Worm (Caenorhabditis elegans) whole organism, L1 larva: ENCODE data around the gene cal-2.

ENCODE experiments used
- C16A3.4 ChIP-seq: fragments of 150-350 bp; optimal IDR thresholded peaks from 2 replicates; lab custom pipeline; 2014; ENCODE audit warnings: missing biosample characterization, missing genetic modification characterization
- F16B12.6 ChIP-seq: fragments of 150-350 bp; optimal IDR thresholded peaks from 2 replicates; lab custom pipeline; 2014; ENCODE audit warnings: missing biosample characterization, missing genetic modification characterization
- Y116A8C.19 ChIP-seq: sonication (generic microtip); optimal IDR thresholded peaks from 2 replicates; lab custom pipeline; 2016; ENCODE audit warnings: missing compliant biosample characterization, missing genetic modification characterization, borderline replicate concordance
- aly-2 ChIP-seq: fragments of 150-350 bp; optimal IDR thresholded peaks from 2 replicates; lab custom pipeline; 2014; ENCODE audit warnings: missing biosample characterization, missing genetic modification characterization
- ama-1 ChIP-seq: fragments of 150-350 bp; optimal IDR thresholded peaks from 2 replicates; lab custom pipeline; 2014
- blmp-1 ChIP-seq: fragments of 150-350 bp; optimal IDR thresholded peaks from 2 replicates; lab custom pipeline; 2014; ENCODE audit warnings: missing biosample characterization, missing genetic modification characterization
- ces-1 ChIP-seq: fragments of 150-350 bp; optimal IDR thresholded peaks from 2 replicates; lab custom pipeline; 2014; ENCODE audit warnings: missing biosample characterization, missing genetic modification reagents, missing genetic modification characterization
- dpl-1 ChIP-seq, 3 experiments: fragments of 150-350 bp in 2 of 3; sonication (generic microtip) in 1 of 3; optimal IDR thresholded peaks; 2 replicates each; lab custom pipeline; 2014 to 2017; ENCODE audit warnings: missing biosample characterization in 3 of 3, missing genetic modification characterization in 3 of 3, missing genetic modification reagents in 3 of 3
- dsc-1 ChIP-seq: sonication (generic microtip); optimal IDR thresholded peaks from 2 replicates; lab custom pipeline; 2016; ENCODE audit warnings: mild to moderate bottlenecking, missing genetic modification characterization, missing compliant biosample characterization
- egl-13 ChIP-seq: sonication (generic microtip); optimal IDR thresholded peaks from 2 replicates; lab custom pipeline; 2016; ENCODE audit warnings: missing genotype, missing genetic modification reagents, missing genetic modification characterization, missing compliant biosample characterization
- fkh-10 ChIP-seq: sonication (generic microtip); optimal IDR thresholded peaks from 2 replicates; lab custom pipeline; 2017; ENCODE audit warnings: missing biosample characterization, missing genetic modification reagents, missing genetic modification characterization
- fkh-4 ChIP-seq: sonication (generic microtip); optimal IDR thresholded peaks from 2 replicates; lab custom pipeline; 2016; ENCODE audit warnings: missing compliant biosample characterization, missing genetic modification characterization, borderline replicate concordance
- fos-1 ChIP-seq: fragments of 150-350 bp; optimal IDR thresholded peaks from 2 replicates; lab custom pipeline; 2014; ENCODE audit warnings: missing biosample characterization, missing genetic modification characterization
- grh-1 ChIP-seq: fragments of 200-800 bp; sonication (Bioruptor generic); IDR thresholded peaks from 2 replicates; pipeline ENCODE4 v1.3.6; 2022; ENCODE audit warnings: missing genetic modification reagents, missing genetic modification characterization, missing compliant biosample characterization
- hpl-2 ChIP-seq: fragments of 150-350 bp; optimal IDR thresholded peaks from 2 replicates; lab custom pipeline; 2014; ENCODE audit warnings: missing biosample characterization, missing genetic modification reagents, missing genetic modification characterization
- jun-1 ChIP-seq: fragments of 150-350 bp; optimal IDR thresholded peaks from 2 replicates; lab custom pipeline; 2014; ENCODE audit warnings: missing biosample characterization, missing genetic modification reagents, missing genetic modification characterization
- lin-13 ChIP-seq: fragments of 150-350 bp; optimal IDR thresholded peaks from 2 replicates; lab custom pipeline; 2014; ENCODE audit warnings: missing biosample characterization, missing genetic modification reagents, missing genetic modification characterization
- lin-14 ChIP-seq: fragments of 200-800 bp; sonication (Bioruptor generic); optimal IDR thresholded peaks from 2 replicates; lab custom pipeline; 2018; ENCODE audit warnings: mild to moderate bottlenecking, missing genetic modification characterization, moderate library complexity, missing compliant biosample characterization
- lin-35 ChIP-seq, 2 experiments: fragments of 150-350 bp; optimal IDR thresholded peaks; 2 replicates each; lab custom pipeline; 2014; ENCODE audit warnings: missing biosample characterization in 2 of 2, missing genetic modification characterization in 2 of 2, missing genetic modification reagents in 2 of 2
- lsy-2 ChIP-seq, 2 experiments: fragments of 150-350 bp; optimal IDR thresholded peaks; 2 replicates each; lab custom pipeline; 2014; ENCODE audit warnings: missing biosample characterization in 2 of 2, missing genetic modification characterization in 2 of 2
- mab-9 ChIP-seq: fragments of 200-800 bp; sonication (Bioruptor generic); IDR thresholded peaks from 2 replicates; pipeline ENCODE4 v1.3.6; 2022; ENCODE audit warnings: missing genetic modification reagents, missing genetic modification characterization, missing compliant biosample characterization
- mdl-1 ChIP-seq, 2 experiments: fragments of 150-350 bp; optimal IDR thresholded peaks; 2 replicates each; lab custom pipeline; 2014 to 2017; ENCODE audit warnings: missing biosample characterization in 2 of 2, missing genetic modification characterization in 2 of 2, inconsistent platforms in 1 of 2
- nhr-12 ChIP-seq: sonication (generic microtip); optimal IDR thresholded peaks from 2 replicates; lab custom pipeline; 2017; ENCODE audit warnings: missing biosample characterization, missing genetic modification characterization
- nhr-28 ChIP-seq: fragments of 150-350 bp; optimal IDR thresholded peaks from 2 replicates; lab custom pipeline; 2014; ENCODE audit warnings: missing biosample characterization, missing genetic modification characterization
- nhr-47 ChIP-seq: sonication (generic microtip); optimal IDR thresholded peaks from 2 replicates; lab custom pipeline; 2016; ENCODE audit warnings: mild to moderate bottlenecking, missing genetic modification characterization, moderate library complexity, missing compliant biosample characterization
- nhr-76 ChIP-seq: sonication (generic microtip); optimal IDR thresholded peaks from 2 replicates; lab custom pipeline; 2017; ENCODE audit warnings: missing biosample characterization, missing genetic modification characterization
- nhr-84 ChIP-seq: sonication (generic microtip); optimal IDR thresholded peaks from 2 replicates; lab custom pipeline; 2017; ENCODE audit warnings: missing biosample characterization, missing genetic modification characterization
- nhr-90 ChIP-seq: sonication (generic microtip); optimal IDR thresholded peaks from 2 replicates; lab custom pipeline; 2016; ENCODE audit warnings: mild to moderate bottlenecking, missing genetic modification characterization, missing compliant biosample characterization; ENCODE audit not compliant: poor library complexity
- rnt-1 ChIP-seq: sonication (generic microtip); optimal IDR thresholded peaks from 2 replicates; lab custom pipeline; 2016; ENCODE audit warnings: mild to moderate bottlenecking, missing genetic modification characterization, moderate library complexity, missing compliant biosample characterization
- snu-23 ChIP-seq: sonication (generic microtip); optimal IDR thresholded peaks from 2 replicates; lab custom pipeline; 2016; ENCODE audit warnings: missing genetic modification characterization, missing compliant biosample characterization
- sptf-1 ChIP-seq: fragments of 150-350 bp; optimal IDR thresholded peaks from 2 replicates; lab custom pipeline; 2014; ENCODE audit warnings: missing biosample characterization, missing genetic modification characterization
- unc-30 ChIP-seq: sonication (generic microtip); optimal IDR thresholded peaks from 2 replicates; lab custom pipeline; 2017; ENCODE audit warnings: missing biosample characterization, missing genetic modification characterization
- unc-86 ChIP-seq: sonication (generic microtip); optimal IDR thresholded peaks from 2 replicates; lab custom pipeline; 2016; ENCODE audit warnings: missing genetic modification characterization, missing compliant biosample characterization
- vab-15 ChIP-seq: sonication (generic microtip); optimal IDR thresholded peaks from 2 replicates; lab custom pipeline; 2017; ENCODE audit warnings: missing genotype, mild to moderate bottlenecking, missing genetic modification characterization, missing compliant biosample characterization
- zag-1 ChIP-seq: fragments of 150-350 bp; optimal IDR thresholded peaks from 2 replicates; lab custom pipeline; 2014; ENCODE audit warnings: missing biosample characterization, missing genetic modification characterization
- zip-4 ChIP-seq: fragments of 200-800 bp; sonication (Bioruptor generic); optimal IDR thresholded peaks from 2 replicates; lab custom pipeline; 2018; ENCODE audit warnings: mild to moderate bottlenecking, missing genetic modification characterization, moderate library complexity, missing compliant biosample characterization
- ztf-11 ChIP-seq, 2 experiments: sonication (generic microtip); optimal IDR thresholded peaks; 2 replicates each; lab custom pipeline; 2016 to 2017; ENCODE audit warnings: missing genetic modification characterization in 2 of 2, missing biosample characterization in 1 of 2, missing compliant biosample characterization in 1 of 2

Gene cal-2

DNA sequence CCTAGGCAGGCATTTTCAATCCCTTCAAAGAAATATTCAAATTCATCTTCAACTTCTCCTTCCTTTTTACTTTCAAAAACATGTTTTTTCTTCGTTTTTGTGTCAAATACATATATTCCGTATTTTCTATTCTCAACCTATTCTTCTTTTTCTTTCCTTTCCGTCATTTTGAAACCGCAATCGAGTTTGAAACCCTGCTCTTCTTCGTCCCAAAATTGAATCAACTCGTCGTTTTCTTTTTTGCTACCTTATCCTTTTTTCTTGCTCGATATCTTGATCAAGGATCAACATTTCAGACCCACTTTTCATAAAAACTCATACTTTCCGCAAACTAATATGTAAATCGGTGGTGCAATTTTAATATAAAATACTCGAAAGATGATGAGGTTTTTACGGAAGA, 15.3 kb upstream of the cal-2 start:
- TF ChIP-seq lin-14 (GFP tag; lab: Kevin White, UChicago) (peak; percentile 42), nhr-28 (tag; lab: Kevin White, UChicago) (no peak), fkh-10 (GFP tag; lab: Kevin White, UChicago) (peak; percentile 61)

DNA sequence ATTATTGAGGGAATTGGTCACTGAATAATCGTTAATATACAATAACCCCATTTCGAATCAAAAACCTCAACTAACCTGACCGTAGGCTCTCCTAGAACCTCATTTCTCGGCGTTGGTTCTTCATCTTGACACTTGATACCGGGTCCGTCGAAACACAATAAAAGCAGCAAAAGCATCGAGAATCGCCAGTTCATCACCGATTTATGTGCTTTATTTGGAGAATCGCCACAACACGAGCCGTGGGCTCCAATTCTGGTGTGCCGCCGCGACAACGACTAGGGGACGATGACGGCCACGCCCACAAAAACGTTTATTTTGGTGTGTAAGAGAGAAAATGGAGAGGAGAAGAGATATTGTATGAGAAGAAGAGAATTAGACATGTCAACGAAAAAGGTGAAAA, 13.1 kb upstream of the cal-2 start, which contains the start of gene cutl-15:
Gene cutl-15 (minus strand): TSS at position 298 of the 400 bp plus-strand sequence.
- TF ChIP-seq zag-1 (tag; lab: Kevin White, UChicago) (no peak), vab-15 (no peak), nhr-90 (tag; lab: Kevin White, UChicago) (no peak), F16B12.6 (tag; lab: Kevin White, UChicago) (no peak), zip-4 (GFP tag; lab: Kevin White, UChicago) (no peak), lin-13 (GFP tag; lab: Kevin White, UChicago) (no peak), mdl-1 (tag; optimal IDR thresholded peaks at IDR 0.05; lab: Kevin White, UChicago) (no peak), ama-1 (no peak), dpl-1 (GFP tag; optimal IDR thresholded peaks at IDR 0.05; lab: Kevin White, UChicago) (no peak), sptf-1 (tag; lab: Kevin White, UChicago) (no peak), lin-35 (GFP tag; optimal IDR thresholded peaks at IDR 0.05; lab: Kevin White, UChicago) (no peak), nhr-28 (tag; lab: Kevin White, UChicago) (no peak), fkh-4 (tag; lab: Kevin White, UChicago) (no peak), grh-1 (GFP tag; lab: Robert Waterston, UW) (no peak), hpl-2 (GFP tag; lab: Kevin White, UChicago) (no peak)
- TF ChIP-seq, all 84 proteins: peak for 0

DNA sequence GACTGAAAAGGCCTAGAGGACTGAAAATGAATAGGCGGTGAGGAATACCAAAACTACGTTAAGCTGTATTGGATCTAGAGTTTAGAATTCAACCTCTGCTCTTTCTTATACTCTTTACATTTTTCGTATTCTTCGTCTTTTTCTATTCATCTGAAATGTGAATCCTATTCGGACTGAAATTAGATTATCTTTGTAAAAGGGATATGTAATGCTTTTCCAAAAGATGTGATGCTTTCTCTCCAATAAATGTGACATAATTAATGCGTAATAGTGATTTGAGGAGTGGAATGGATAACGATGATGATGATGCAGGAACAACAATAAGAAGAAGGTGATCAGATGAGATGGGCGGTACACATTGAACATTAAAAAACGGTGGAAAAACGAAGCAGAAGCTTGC, 11.9 kb upstream of the cal-2 start:
- TF ChIP-seq aly-2 (no peak), fos-1 (tag; lab: Kevin White, UChicago) (no peak), nhr-76 (tag; lab: Kevin White, UChicago) (no peak), lsy-2 (tag; optimal IDR thresholded peaks at IDR 0.05; lab: Kevin White, UChicago) (no peak), dsc-1 (tag; lab: Kevin White, UChicago) (peak; percentile 54), lin-14 (GFP tag; lab: Kevin White, UChicago) (peak; percentile 30), unc-86 (tag; lab: Kevin White, UChicago) (no peak), fkh-10 (GFP tag; lab: Kevin White, UChicago) (peak; percentile 34), ztf-11 (tag; optimal IDR thresholded peaks at IDR 0.05; lab: Kevin White, UChicago) (no peak)

DNA sequence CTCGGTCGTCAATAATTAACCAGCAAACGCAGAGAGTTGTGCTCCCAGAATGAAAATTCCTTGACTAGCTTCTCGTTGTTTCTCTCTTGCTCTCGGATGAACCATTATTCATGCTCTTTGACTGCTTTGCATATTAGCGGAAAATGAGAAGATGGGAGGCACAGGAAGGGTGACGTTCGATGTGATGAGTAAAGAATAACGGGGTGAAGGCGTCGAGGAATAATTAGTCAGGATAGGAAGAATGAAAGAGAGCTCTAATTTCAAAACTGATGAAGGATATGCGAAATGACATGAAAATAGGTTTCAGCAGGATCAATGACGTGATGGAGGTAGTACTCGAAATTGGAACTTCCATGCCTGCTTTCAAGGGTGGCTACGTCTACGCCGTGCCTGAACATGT, 9.2 kb upstream of the cal-2 start:
- TF ChIP-seq unc-86 (tag; lab: Kevin White, UChicago) (peak; percentile 65), lin-14 (GFP tag; lab: Kevin White, UChicago) (peak; percentile 29), jun-1 (tag; lab: Kevin White, UChicago) (no peak)

DNA sequence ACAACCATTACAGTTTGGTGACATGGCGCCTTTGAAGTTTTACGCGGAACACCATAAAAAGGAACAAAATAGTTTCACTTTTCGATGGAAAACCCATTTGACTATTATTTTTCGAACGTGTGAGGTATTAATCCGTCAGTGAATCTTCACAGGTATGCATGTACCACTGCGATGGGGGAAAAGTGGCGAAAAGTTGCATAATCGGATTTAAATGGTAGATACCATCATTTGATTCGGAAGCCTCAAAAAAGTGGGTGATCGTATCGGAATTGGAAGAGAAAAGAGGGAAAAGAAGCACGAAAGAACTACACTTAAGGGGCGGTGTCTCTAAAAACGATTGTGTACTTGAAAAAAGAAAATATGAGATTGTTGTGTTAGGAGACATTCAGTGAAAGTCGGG, 6.8 kb upstream of the cal-2 start:
- no peak for TF ChIP-seq dpl-1 (GFP tag; optimal IDR thresholded peaks at IDR 0.05; lab: Kevin White, UChicago)
- TF ChIP-seq fos-1 (tag; lab: Kevin White, UChicago): no peak
- no peak for TF ChIP-seq nhr-12 (tag; lab: Kevin White, UChicago)
- no peak for TF ChIP-seq unc-30 (tag; lab: Kevin White, UChicago)
- peak; percentile 85 for TF ChIP-seq blmp-1 (tag; lab: Kevin White, UChicago)
- TF ChIP-seq C16A3.4: no peak
- TF ChIP-seq, all 84 proteins: peak for 1

DNA sequence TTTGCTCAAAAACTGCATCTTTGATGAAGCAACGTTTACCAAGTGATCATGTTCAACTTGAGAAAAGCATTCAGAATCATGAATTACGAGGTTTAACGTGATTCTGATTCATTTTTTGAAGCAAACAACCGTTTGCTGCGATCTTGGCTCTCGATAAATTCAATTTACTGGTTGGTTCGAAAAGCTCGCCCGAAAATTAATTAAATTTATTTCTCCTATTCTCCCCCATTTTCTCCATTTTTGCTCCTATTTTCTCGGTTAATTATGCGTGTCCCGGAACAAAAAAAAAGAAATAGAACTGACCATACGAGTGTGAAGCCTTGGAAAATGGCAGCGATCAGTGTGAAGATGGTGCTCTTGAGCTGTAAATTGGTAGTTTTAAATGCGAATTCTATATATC, 3.6 kb upstream of the cal-2 start:
- TF ChIP-seq snu-23 (GFP tag; lab: Kevin White, UChicago) (no peak), nhr-28 (tag; lab: Kevin White, UChicago) (no peak), lin-14 (GFP tag; lab: Kevin White, UChicago) (peak; percentile 61), lin-35 (GFP tag; optimal IDR thresholded peaks at IDR 0.05; lab: Kevin White, UChicago) (no peak), nhr-76 (tag; lab: Kevin White, UChicago) (no peak), egl-13 (no peak), ces-1 (peak; percentile 6), rnt-1 (tag; lab: Kevin White, UChicago) (no peak), mab-9 (GFP tag; lab: Robert Waterston, UW) (no peak), fos-1 (tag; lab: Kevin White, UChicago) (no peak), zag-1 (tag; lab: Kevin White, UChicago) (no peak), nhr-84 (tag; lab: Kevin White, UChicago) (no peak), Y116A8C.19 (tag; lab: Kevin White, UChicago) (no peak), nhr-47 (tag; lab: Kevin White, UChicago) (peak; percentile 3)
